Fruit fly (Drosophila melanogaster): ENCODE results near the gene CG6833.

Gene CG6833

DNA sequence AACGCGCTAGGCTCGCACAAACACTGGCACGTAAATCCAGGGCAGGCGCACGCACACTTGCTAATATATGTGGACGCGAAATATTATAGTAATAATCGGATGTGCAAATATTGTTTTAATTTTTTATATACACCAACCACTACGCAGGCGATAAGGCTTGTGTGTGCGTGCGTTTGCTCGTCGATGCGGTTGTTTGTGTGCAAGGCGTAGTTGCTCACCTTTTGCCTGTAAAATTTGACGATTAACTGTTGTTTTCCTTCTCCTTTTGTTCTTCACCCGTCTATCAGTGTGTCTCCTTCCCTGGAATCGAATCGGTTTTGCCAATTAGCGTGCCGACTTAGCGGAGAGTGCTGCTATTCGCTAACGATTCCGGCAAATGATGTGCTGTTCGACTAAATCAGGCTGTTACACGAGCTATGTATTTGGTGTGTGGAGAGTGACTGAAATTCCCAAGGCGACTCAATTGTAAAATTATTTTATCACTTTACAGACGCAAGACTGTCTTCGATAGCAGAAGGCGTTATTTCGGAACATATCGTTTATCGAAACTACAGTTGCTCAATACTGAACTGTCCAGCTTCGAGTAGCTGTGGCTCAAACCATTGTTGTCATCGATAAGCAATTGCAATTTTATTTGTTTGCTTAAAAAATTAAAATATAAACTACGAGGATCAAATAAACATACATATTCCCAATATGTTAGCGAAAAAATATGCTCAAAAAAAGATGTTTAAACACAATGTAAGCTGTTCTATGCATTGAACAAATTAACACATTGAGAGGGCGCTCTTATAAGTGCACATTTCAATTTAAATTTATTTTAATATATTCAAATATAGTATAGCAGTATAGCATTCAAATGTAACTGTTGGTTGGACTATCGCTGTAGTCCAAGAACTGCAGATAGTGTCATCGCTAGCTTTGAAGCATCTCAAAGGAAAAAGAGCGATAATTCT lies 19.6 kb upstream of the CG6833 start, which contains the start of the genes CG6650 and endos (continued):
- TF ChIP-seq Blimp-1 (GFP tag; optimal IDR thresholded peaks at IDR 0.05) = no peak
- peak; percentile 22 for TF ChIP-seq achi (GFP tag; optimal IDR thresholded peaks at IDR 0.05)
- TF ChIP-seq fd85E (GFP tag; optimal IDR thresholded peaks at IDR 0.05) = no peak
- peak; percentile 18 for TF ChIP-seq Hr39 (GFP tag; optimal IDR thresholded peaks at IDR 0.05)
- peak; percentile 14 for TF ChIP-seq CG34406 (GFP tag; optimal IDR thresholded peaks at IDR 0.05)
- TF ChIP-seq Sox15 (GFP tag; optimal IDR thresholded peaks at IDR 0.05) = no peak
- peak; percentile 25 for TF ChIP-seq acj6 (GFP tag; optimal IDR thresholded peaks at IDR 0.05)
- TF ChIP-seq ss (GFP tag; optimal IDR thresholded peaks at IDR 0.05) = peak; percentile 64
- peak; percentile 35 for TF ChIP-seq CG9139 (GFP tag; optimal IDR thresholded peaks at IDR 0.05)
- no peak for TF ChIP-seq eg (GFP tag; IDR thresholded peaks at IDR 0.05)
- peak; percentile 17 for TF ChIP-seq CG11762 (GFP tag; optimal IDR thresholded peaks at IDR 0.05; ENCODE audit: insufficient read depth)
- TF ChIP-seq Gug (GFP tag; IDR thresholded peaks at IDR 0.05) = no peak
- TF ChIP-seq pdm3 (GFP tag; optimal IDR thresholded peaks at IDR 0.05) = no peak
- peak; percentile 3 for TF ChIP-seq net (GFP tag; optimal IDR thresholded peaks at IDR 0.05)
- no peak for TF ChIP-seq Eip75B (GFP tag; optimal IDR thresholded peaks at IDR 0.05)
- TF ChIP-seq CG15336 (GFP tag; IDR thresholded peaks at IDR 0.05) = no peak; the same call in 1 of the 2 replicates
- TF ChIP-seq CG8119 (GFP tag; IDR thresholded peaks at IDR 0.05) = no peak; the same call in 2 of the 3 replicates
- peak; percentile 41 for TF ChIP-seq Eip93F (GFP tag; optimal IDR thresholded peaks at IDR 0.05)
- TF ChIP-seq CG6808 (GFP tag; optimal IDR thresholded peaks at IDR 0.05) = peak; percentile 63
- peak; percentile 44 for TF ChIP-seq Hr4 (GFP tag; optimal IDR thresholded peaks at IDR 0.05)
- TF ChIP-seq Smox (GFP tag; optimal IDR thresholded peaks at IDR 0.05) = no peak
- no peak for TF ChIP-seq fd59A (GFP tag; optimal IDR thresholded peaks at IDR 0.05)
- TF ChIP-seq CG1621 (tag; optimal IDR thresholded peaks at IDR 0.05) = peak; percentile 24
- TF ChIP-seq CG31627 (GFP tag; optimal IDR thresholded peaks at IDR 0.05) = no peak
- TF ChIP-seq CG11294 (GFP tag; IDR thresholded peaks at IDR 0.05) = no peak; the same call in 1 of the 2 replicates
- peak; percentile 11 for TF ChIP-seq CG6854 (GFP tag; optimal IDR thresholded peaks at IDR 0.05)
- no peak for TF ChIP-seq CG6276 (GFP tag; optimal IDR thresholded peaks at IDR 0.05)
- TF ChIP-seq Hr38 (GFP tag; optimal IDR thresholded peaks at IDR 0.05) = no peak
- peak; percentile 39 for TF ChIP-seq OdsH (GFP tag; optimal IDR thresholded peaks at IDR 0.05)
- no peak for TF ChIP-seq Lpt (GFP tag; optimal IDR thresholded peaks at IDR 0.05)
- TF ChIP-seq vri (GFP tag; optimal IDR thresholded peaks at IDR 0.05) = peak; percentile 54
- TF ChIP-seq CG8632 (GFP tag; optimal IDR thresholded peaks at IDR 0.05) = no peak
- TF ChIP-seq CG8319 (GFP tag; optimal IDR thresholded peaks at IDR 0.05) = no peak
- TF ChIP-seq Sox102F (GFP tag; optimal IDR thresholded peaks at IDR 0.05) = peak; percentile 8

- TF ChIP-seq cyc (GFP tag; optimal IDR thresholded peaks at IDR 0.05) = no peak
These were observed 16.5 kb upstream of the CG6833 start, which contains the start of gene CG6661 for dm6 chr3L:14034476-14034875. Gene CG6661 (plus strand): TSS chr3L:14034776.

- TF ChIP-seq CG7368 (GFP tag; optimal IDR thresholded peaks at IDR 0.05) (no peak), CG16779 (tag; optimal IDR thresholded peaks at IDR 0.05) (peak; percentile 49), Ets96B (tag; optimal IDR thresholded peaks at IDR 0.05) (peak; percentile 9), ss (GFP tag; optimal IDR thresholded peaks at IDR 0.05) (peak; percentile 33 to 69), acj6 (GFP tag; optimal IDR thresholded peaks at IDR 0.05) (no peak), salr (GFP tag; optimal IDR thresholded peaks at IDR 0.05) (no peak), CG4318 (GFP tag; optimal IDR thresholded peaks at IDR 0.05) (no peak), vri (GFP tag; optimal IDR thresholded peaks at IDR 0.05) (peak; percentile 64), CG6854 (GFP tag; optimal IDR thresholded peaks at IDR 0.05) (peak; percentile 56), Sox14 (GFP tag; optimal IDR thresholded peaks at IDR 0.05) (peak; percentile 17), CG6808 (GFP tag; optimal IDR thresholded peaks at IDR 0.05) (no peak), eg (GFP tag; IDR thresholded peaks at IDR 0.05) (peak; percentile 23; the same call in 1 of the 3 replicates), Hr4 (GFP tag; optimal IDR thresholded peaks at IDR 0.05) (peak; percentile 16), dsx (GFP tag; optimal IDR thresholded peaks at IDR 0.05; ENCODE audit: poor library complexity, severe bottlenecking) (no peak), CG10669 (GFP tag; optimal IDR thresholded peaks at IDR 0.05) (no peak), CG10631 (GFP tag; optimal IDR thresholded peaks at IDR 0.05) (no peak), Lpt (GFP tag; optimal IDR thresholded peaks at IDR 0.05) (no peak), CG32006 (GFP tag; optimal IDR thresholded peaks at IDR 0.05) (no peak), net (GFP tag; optimal IDR thresholded peaks at IDR 0.05) (no peak), topi (GFP tag; optimal IDR thresholded peaks at IDR 0.05) (peak; percentile 25)
These were observed 14.1 kb upstream of the CG6833 start, which contains the start of gene Hsp110 for dm6 chr3L:14036867-14037313. Gene Hsp110 (plus strand): TSS chr3L:14037019.
